Fruit fly (Drosophila melanogaster) whole organism, larva: ENCODE measurements around the gene CG11327.

Experiments used
- noc ChIP-seq: fragments of 200-800 bp; sonication (Bioruptor generic); optimal IDR thresholded peaks from 3 replicates; lab custom pipeline; 2019; ENCODE audit warnings: missing biosample characterization, mild to moderate bottlenecking, missing genetic modification characterization, moderate library complexity

Gene CG11327

dm6 chr2L:6686612-6687011, at the start of gene CG11327:
Gene CG11327, minus strand, starts transcription at chr2L:6686712.
- no peak for TF ChIP-seq noc (tag; lab: Kevin White, UChicago)

- no peak for TF ChIP-seq noc (tag; lab: Kevin White, UChicago)
Observed at dm6 chr2L:6732566-6732965, 46.1 kb upstream of the CG11327 start, which contains the start of gene TTLL3B. Gene TTLL3B, plus strand, starts transcription at chr2L:6732866.

dm6 chr2L:6723750-6724503, 37.4 kb upstream of the CG11327 start, which contains the start of gene Liprin-alpha:
Gene Liprin-alpha, plus strand, starts transcription at chr2L:6723903.
- TF ChIP-seq noc (tag; lab: Kevin White, UChicago) = no peak

dm6 chr2L:6722822-6723749, 36.6 kb upstream of the CG11327 start, which contains the start of gene homer:
Gene homer, minus strand, starts transcription at chr2L:6723359.
- TF ChIP-seq noc (tag; lab: Kevin White, UChicago) = no peak

dm6 chr2L:6721710-6722109, 35.2 kb upstream of the CG11327 start:
- TF ChIP-seq noc (tag; lab: Kevin White, UChicago) = no peak

dm6 chr2L:6717460-6717859, 30.9 kb upstream of the CG11327 start, which contains the start of gene Aatf:
Gene Aatf, plus strand, starts transcription at chr2L:6717625.
- no peak for TF ChIP-seq noc (tag; lab: Kevin White, UChicago)

- TF ChIP-seq noc (tag; lab: Kevin White, UChicago) = no peak
Observed at dm6 chr2L:6716921-6717320, 30.4 kb upstream of the CG11327 start.

dm6 chr2L:6716182-6716770, 29.8 kb upstream of the CG11327 start, which contains the start of gene AkhR:
Gene AkhR, minus strand, starts transcription at chr2L:6716186.
- TF ChIP-seq noc (tag; lab: Kevin White, UChicago) = peak; percentile 23

- TF ChIP-seq noc (tag; lab: Kevin White, UChicago) = no peak
Observed at dm6 chr2L:6708997-6709662, 22.6 kb upstream of the CG11327 start, which contains the start of gene Tsp. Gene Tsp, minus strand, starts transcription at chr2L:6709086.

dm6 chr2L:6706368-6706919, 19.9 kb upstream of the CG11327 start:
- no peak for TF ChIP-seq noc (tag; lab: Kevin White, UChicago)

dm6 chr2L:6705081-6705480, 18.6 kb upstream of the CG11327 start:
- no peak for TF ChIP-seq noc (tag; lab: Kevin White, UChicago)

dm6 chr2L:6701409-6702199, 15.1 kb upstream of the CG11327 start:
- no peak for TF ChIP-seq noc (tag; lab: Kevin White, UChicago)

dm6 chr2L:6700742-6701141, 14.2 kb upstream of the CG11327 start:
- TF ChIP-seq noc (tag; lab: Kevin White, UChicago) = no peak

- no peak for TF ChIP-seq noc (tag; lab: Kevin White, UChicago)
Observed at dm6 chr2L:6698387-6698786, 11.9 kb upstream of the CG11327 start.
